Fruit fly (Drosophila melanogaster) whole organism, embryonic: Measurements from ENCODE around the gene dock.
A peak's percentile ranks its signal among the peaks of the same experiment; 100 is the strongest.

Source experiments
- CG10274 ChIP-seq: fragments of 200-800 bp; sonication (Bioruptor generic); optimal IDR thresholded peaks from 3 replicates; lab custom pipeline; 2017; ENCODE audit warnings: missing biosample characterization, mild to moderate bottlenecking, missing genetic modification characterization
- CG10321 ChIP-seq: fragments of 200-800 bp; sonication (Bioruptor generic); IDR thresholded peaks from 2 replicates; pipeline ENCODE4 v1.3.6; 2022; ENCODE audit warnings: missing biosample characterization, missing genetic modification characterization
- CG10431 ChIP-seq: fragments of 200-800 bp; sonication (Bioruptor generic); optimal IDR thresholded peaks from 3 replicates; lab custom pipeline; 2018; ENCODE audit warnings: missing biosample characterization, mild to moderate bottlenecking, missing genetic modification characterization
- CG11093 ChIP-seq: fragments of 200-800 bp; sonication (Bioruptor generic); IDR thresholded peaks from 3 replicates; pipeline ENCODE4 v1.3.6; 2022; ENCODE audit warnings: missing biosample characterization, missing genetic modification characterization
- CG11504 ChIP-seq: fragments of 200-800 bp; sonication (Bioruptor generic); optimal IDR thresholded peaks from 3 replicates; lab custom pipeline; 2019; ENCODE audit warnings: missing biosample characterization, mild to moderate bottlenecking, missing genetic modification characterization, moderate library complexity
- CG11560 ChIP-seq: fragments of 200-800 bp; sonication (Bioruptor generic); IDR thresholded peaks from 3 replicates; pipeline ENCODE4 v1.3.6; 2022; ENCODE audit warnings: missing biosample characterization, missing genetic modification characterization
- CG1602 ChIP-seq: fragments of 200-800 bp; sonication (Bioruptor generic); optimal IDR thresholded peaks from 3 replicates; lab custom pipeline; 2016; ENCODE audit warnings: missing biosample characterization, missing genetic modification characterization
- CG1603 ChIP-seq: fragments of 200-800 bp; sonication (Bioruptor generic); optimal IDR thresholded peaks from 2 replicates; lab custom pipeline; 2019; ENCODE audit warnings: missing biosample characterization, mild to moderate bottlenecking, missing genetic modification characterization, moderate library complexity
- CG17361 ChIP-seq: fragments of 200-800 bp; sonication (Bioruptor generic); IDR thresholded peaks from 3 replicates; pipeline ENCODE4 v1.3.6; 2022; ENCODE audit warnings: missing biosample characterization, missing genetic modification characterization
- CG17612 ChIP-seq: fragments of 200-800 bp; sonication (Bioruptor generic); IDR thresholded peaks from 2 replicates; pipeline ENCODE4 v1.3.6; 2022; ENCODE audit warnings: missing biosample characterization, missing genetic modification characterization
- CG18619 ChIP-seq: fragments of 200-800 bp; sonication (Bioruptor generic); optimal IDR thresholded peaks from 3 replicates; lab custom pipeline; 2017; ENCODE audit warnings: missing biosample characterization, mild to moderate bottlenecking, missing genetic modification characterization
- CG2129 ChIP-seq: fragments of 200-800 bp; sonication (Bioruptor generic); IDR thresholded peaks from 2 replicates; pipeline ENCODE4 v1.3.6; 2022; ENCODE audit warnings: missing biosample characterization, missing genetic modification characterization; ENCODE audit not compliant: partially characterized antibody
- CG30020 ChIP-seq: fragments of 200-800 bp; optimal IDR thresholded peaks from 2 replicates; lab custom pipeline; 2019; ENCODE audit warnings: missing biosample characterization, mild to moderate bottlenecking, missing genetic modification characterization, moderate library complexity
- CG34224 ChIP-seq: fragments of 200-800 bp; sonication (Bioruptor generic); IDR thresholded peaks from 3 replicates; pipeline ENCODE4 v1.3.6; 2022; ENCODE audit warnings: missing biosample characterization, missing genetic modification characterization; ENCODE audit not compliant: partially characterized antibody
- CG34376 ChIP-seq: fragments of 200-800 bp; sonication (Bioruptor generic); optimal IDR thresholded peaks from 2 replicates; lab custom pipeline; 2018; ENCODE audit warnings: missing biosample characterization, mild to moderate bottlenecking, missing genetic modification characterization
- CG34422 ChIP-seq: fragments of 200-800 bp; sonication (Bioruptor generic); IDR thresholded peaks from 3 replicates; pipeline ENCODE4 v1.3.6; 2022; ENCODE audit warnings: missing biosample characterization, missing genetic modification characterization
- CG42726 ChIP-seq: fragments of 200-800 bp; sonication (Bioruptor generic); IDR thresholded peaks from 2 replicates; pipeline ENCODE4 v1.3.6; 2022; ENCODE audit warnings: missing biosample characterization, missing genetic modification characterization; ENCODE audit not compliant: partially characterized antibody
- CG4854 ChIP-seq: fragments of 200-800 bp; sonication (Bioruptor generic); optimal IDR thresholded peaks from 2 replicates; lab custom pipeline; 2016; ENCODE audit warnings: missing biosample characterization, missing genetic modification characterization, inconsistent platforms
- CG5245 ChIP-seq: fragments of 200-800 bp; sonication (Bioruptor generic); optimal IDR thresholded peaks from 3 replicates; lab custom pipeline; 2016; ENCODE audit warnings: missing biosample characterization, missing genetic modification characterization
- CG6683 ChIP-seq: fragments of 200-800 bp; sonication (Bioruptor generic); optimal IDR thresholded peaks from 2 replicates; lab custom pipeline; 2017; ENCODE audit warnings: missing biosample characterization, mild to moderate bottlenecking, missing genetic modification characterization, missing genetic modification reagents
- CG9215 ChIP-seq: fragments of 200-800 bp; sonication (Bioruptor generic); IDR thresholded peaks from 2 replicates; pipeline ENCODE4 v1.3.6; 2022; ENCODE audit warnings: missing biosample characterization, missing genetic modification characterization
- Dip3 ChIP-seq: fragments of 200-800 bp; sonication (Bioruptor generic); optimal IDR thresholded peaks from 3 replicates; lab custom pipeline; 2016; ENCODE audit warnings: missing biosample characterization, missing genetic modification characterization
- Doc3 ChIP-seq: fragments of 200-800 bp; sonication (Bioruptor generic); IDR thresholded peaks from 3 replicates; pipeline ENCODE4 v1.3.6; 2022; ENCODE audit warnings: missing biosample characterization, missing genetic modification characterization; ENCODE audit not compliant: partially characterized antibody
- Drgx ChIP-seq: fragments of 200-800 bp; sonication (Bioruptor generic); IDR thresholded peaks from 2 replicates; pipeline ENCODE4 v1.3.6; 2022; ENCODE audit warnings: missing biosample characterization, missing genetic modification characterization
- Hmr ChIP-seq: fragments of 200-800 bp; sonication (Bioruptor generic); optimal IDR thresholded peaks from 3 replicates; lab custom pipeline; 2017; ENCODE audit warnings: mild to moderate bottlenecking, missing biosample characterization, missing genetic modification reagents, missing genetic modification characterization
- Hr78 ChIP-seq, 2 experiments: fragments of 200-800 bp in 1 of 2; fragments of >200 bp in 1 of 2; sonication (Bioruptor generic) in 1 of 2; optimal IDR thresholded peaks; 2 replicates each; lab custom pipeline; 2017 to 2019; ENCODE audit warnings: missing biosample characterization in 2 of 2, missing genetic modification characterization in 2 of 2, mild to moderate bottlenecking in 1 of 2, moderate library complexity in 1 of 2
- MESR4 ChIP-seq: fragments of 200-800 bp; sonication (Bioruptor generic); optimal IDR thresholded peaks from 2 replicates; lab custom pipeline; 2018; ENCODE audit warnings: missing biosample characterization, mild to moderate bottlenecking, missing genetic modification characterization, moderate library complexity
- Meics ChIP-seq: fragments of 200-800 bp; sonication (Bioruptor generic); optimal IDR thresholded peaks from 2 replicates; lab custom pipeline; 2017; ENCODE audit warnings: missing biosample characterization, mild to moderate bottlenecking, missing genetic modification characterization
- Ravus ChIP-seq: fragments of 200-800 bp; sonication (Bioruptor generic); IDR thresholded peaks from 2 replicates; pipeline ENCODE4 v1.3.6; 2022; ENCODE audit warnings: missing biosample characterization, missing genetic modification characterization
- amos ChIP-seq: fragments of 200-800 bp; sonication (Bioruptor generic); IDR thresholded peaks from 2 replicates; pipeline ENCODE4 v1.3.6; 2022; ENCODE audit warnings: missing biosample characterization, missing genetic modification characterization; ENCODE audit not compliant: partially characterized antibody
- aop ChIP-seq: fragments of 200-800 bp; sonication (Bioruptor generic); IDR thresholded peaks from 2 replicates; pipeline ENCODE4 v1.3.6; 2022; ENCODE audit warnings: missing biosample characterization, missing genetic modification characterization
- bbx ChIP-seq: fragments of 200-800 bp; sonication (Bioruptor generic); IDR thresholded peaks from 2 replicates; pipeline ENCODE4 v1.3.6; 2022; ENCODE audit warnings: missing biosample characterization, missing genetic modification characterization; ENCODE audit not compliant: partially characterized antibody
- bigmax ChIP-seq: fragments of 200-800 bp; sonication (Bioruptor generic); optimal IDR thresholded peaks from 2 replicates; lab custom pipeline; 2018; ENCODE audit warnings: missing biosample characterization, mild to moderate bottlenecking, missing genetic modification characterization
- crp ChIP-seq, 2 experiments: fragments of 200-800 bp; sonication (Bioruptor generic); optimal IDR thresholded peaks; 2 replicates in 1 of 2; 3 replicates in 1 of 2; lab custom pipeline; 2017; ENCODE audit warnings: missing biosample characterization in 2 of 2, missing genetic modification characterization in 2 of 2, mild to moderate bottlenecking in 1 of 2, moderate library complexity in 1 of 2
- gt ChIP-seq: fragments of 200-800 bp; sonication (Bioruptor generic); IDR thresholded peaks from 2 replicates; pipeline ENCODE4 v1.3.6; 2022; ENCODE audit warnings: missing biosample characterization, missing genetic modification characterization
- hbn ChIP-seq: fragments of 200-800 bp; sonication (Bioruptor generic); IDR thresholded peaks from 2 replicates; pipeline ENCODE4 v1.3.6; 2022; ENCODE audit warnings: missing biosample characterization, missing genetic modification characterization; ENCODE audit not compliant: partially characterized antibody
- maf-S ChIP-seq: fragments of 200-800 bp; sonication (Bioruptor generic); optimal IDR thresholded peaks from 2 replicates; lab custom pipeline; 2016; ENCODE audit warnings: missing biosample characterization, missing genetic modification characterization
- nerfin-2 ChIP-seq: fragments of 200-800 bp; sonication (Bioruptor generic); IDR thresholded peaks from 2 replicates; pipeline ENCODE4 v1.3.6; 2022; ENCODE audit warnings: missing biosample characterization, missing genetic modification characterization; ENCODE audit not compliant: partially characterized antibody
- pb ChIP-seq: fragments of 200-800 bp; sonication (Bioruptor generic); optimal IDR thresholded peaks from 3 replicates; lab custom pipeline; 2016; ENCODE audit warnings: missing biosample characterization, missing genetic modification characterization
- ro ChIP-seq: fragments of 200-800 bp; sonication (Bioruptor generic); IDR thresholded peaks from 2 replicates; pipeline ENCODE4 v1.3.6; 2022; ENCODE audit warnings: missing biosample characterization, missing genetic modification characterization
- sd ChIP-seq: fragments of 200-800 bp; sonication (Bioruptor generic); optimal IDR thresholded peaks from 3 replicates; lab custom pipeline; 2018; ENCODE audit warnings: missing biosample characterization, mild to moderate bottlenecking, missing genetic modification characterization, moderate library complexity
- sens-2 ChIP-seq: fragments of 200-800 bp; sonication (Bioruptor generic); IDR thresholded peaks from 2 replicates; pipeline ENCODE4 v1.3.6; 2022; ENCODE audit warnings: missing biosample characterization, missing genetic modification characterization
- sim ChIP-seq: fragments of 200-800 bp; sonication (Bioruptor generic); IDR thresholded peaks from 2 replicates; pipeline ENCODE4 v1.3.6; 2022; ENCODE audit warnings: missing biosample characterization, missing genetic modification characterization
- slbo ChIP-seq: fragments of 200-800 bp; sonication (Bioruptor generic); IDR thresholded peaks from 2 replicates; pipeline ENCODE4 v1.3.6; 2022; ENCODE audit warnings: missing biosample characterization, missing genetic modification characterization
- slp2 ChIP-seq: fragments of 200-800 bp; sonication (Bioruptor generic); optimal IDR thresholded peaks from 2 replicates; lab custom pipeline; 2016; ENCODE audit warnings: missing biosample characterization, missing genetic modification characterization
- tin ChIP-seq: fragments of 200-800 bp; sonication (Bioruptor generic); optimal IDR thresholded peaks from 3 replicates; lab custom pipeline; 2016; ENCODE audit warnings: missing biosample characterization, missing genetic modification characterization
- twi ChIP-seq: fragments of 200-800 bp; optimal IDR thresholded peaks from 2 replicates; lab custom pipeline; 2019; ENCODE audit warnings: missing biosample characterization, mild to moderate bottlenecking, missing genetic modification characterization, moderate library complexity
- vfl ChIP-seq: fragments of 200-800 bp; sonication (Bioruptor generic); optimal IDR thresholded peaks from 2 replicates; lab custom pipeline; 2016; ENCODE audit warnings: missing biosample characterization, missing genetic modification characterization
- vnd ChIP-seq: fragments of 200-800 bp; sonication (Bioruptor generic); IDR thresholded peaks from 3 replicates; pipeline ENCODE4 v1.3.6; 2022; ENCODE audit warnings: missing biosample characterization, missing genetic modification characterization; ENCODE audit not compliant: partially characterized antibody
- wdn ChIP-seq: fragments of 200-800 bp; sonication (Bioruptor generic); IDR thresholded peaks from 2 replicates; pipeline ENCODE4 v1.3.6; 2022; ENCODE audit warnings: missing biosample characterization, missing genetic modification characterization

dock gene

DNA sequence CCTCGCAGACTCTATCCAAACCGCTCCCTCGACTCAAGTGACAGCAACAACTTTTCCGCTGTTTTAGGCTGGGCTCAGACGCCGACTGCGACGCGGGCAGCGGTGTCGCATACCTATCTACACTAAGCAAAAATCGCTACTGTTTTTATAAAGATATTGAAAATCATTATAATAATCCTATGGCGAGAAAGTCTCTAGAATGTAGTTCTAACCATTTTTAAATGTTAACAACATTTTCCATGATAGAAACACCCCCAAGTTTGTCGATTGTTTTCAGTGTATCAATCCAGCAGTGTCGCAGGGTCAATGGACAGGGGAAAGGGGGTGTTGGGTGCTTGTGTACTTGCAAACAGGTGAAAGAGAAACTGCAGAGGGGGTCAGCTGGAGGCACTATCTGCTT lies 40.1 kb downstream of the dock start (continued):
- TF ChIP-seq CG30020 (peak; percentile 72), CG34224 (GFP tag; lab: Robert Waterston, UW) (no peak), CG2129 (GFP tag; lab: Robert Waterston, UW) (no peak), Hmr (GFP tag; lab: Kevin White, UChicago) (peak; percentile 96), pb (peak; percentile 89), hbn (GFP tag; lab: Robert Waterston, UW) (no peak), CG34422 (GFP tag; lab: Robert Waterston, UW) (peak; percentile 97), ro (GFP tag; lab: Robert Waterston, UW) (peak; percentile 89), Drgx (GFP tag; lab: Robert Waterston, UW) (peak; percentile 98), CG1603 (tag; lab: Kevin White, UChicago) (peak; percentile 97), CG10321 (GFP tag; lab: Robert Waterston, UW) (peak; percentile 79), wdn (GFP tag; lab: Robert Waterston, UW) (peak; percentile 93), Ravus (GFP tag; lab: Robert Waterston, UW) (peak; percentile 92), CG9215 (peak; percentile 92), bigmax (GFP tag; lab: Kevin White, UChicago) (peak; percentile 69), Meics (GFP tag; lab: Kevin White, UChicago) (peak; percentile 94), CG5245 (GFP tag; lab: Kevin White, UChicago) (peak; percentile 97), CG6683 (GFP tag; lab: Kevin White, UChicago) (peak; percentile 88), amos (GFP tag; lab: Robert Waterston, UW) (no peak), CG17612 (GFP tag; lab: Robert Waterston, UW) (peak; percentile 91), bbx (GFP tag; lab: Robert Waterston, UW) (no peak), aop (GFP tag; lab: Robert Waterston, UW) (peak; percentile 92), CG1602 (GFP tag; lab: Kevin White, UChicago) (peak; percentile 94), CG10274 (GFP tag; lab: Kevin White, UChicago) (peak; percentile 88), CG34376 (peak; percentile 84), CG42726 (no peak), Hr78 (GFP tag; optimal IDR thresholded peaks at IDR 0.05; lab: Kevin White, UChicago) (peak in 1 of 2 experiments; percentile 94), Dip3 (peak; percentile 96), sd (tag; lab: Kevin White, UChicago) (peak; percentile 100), sens-2 (GFP tag; lab: Robert Waterston, UW) (peak; percentile 95), slbo (GFP tag; lab: Robert Waterston, UW) (peak; percentile 97), CG18619 (peak; percentile 96), MESR4 (GFP tag; lab: Kevin White, UChicago) (peak; percentile 62), CG11504 (peak; percentile 96), tin (GFP tag; lab: Kevin White, UChicago) (peak; percentile 95), CG11560 (peak; percentile 83), gt (peak; percentile 81), CG17361 (peak; percentile 96), maf-S (peak; percentile 95), CG10431 (GFP tag; lab: Kevin White, UChicago) (peak; percentile 68), vfl (GFP tag; lab: Kevin White, UChicago) (peak; percentile 95), slp2 (GFP tag; lab: Kevin White, UChicago) (peak; percentile 92), CG4854 (peak; percentile 95), nerfin-2 (GFP tag; lab: Robert Waterston, UW) (no peak), vnd (no peak), crp (GFP tag; optimal IDR thresholded peaks at IDR 0.05; lab: Kevin White, UChicago) (peak in 1 of 2 experiments; percentile 66), CG11093 (GFP tag; lab: Robert Waterston, UW) (peak; percentile 91), sim (peak; percentile 94), twi (tag; lab: Kevin White, UChicago) (peak; percentile 88), Doc3 (GFP tag; lab: Robert Waterston, UW) (no peak)
